Fruit fly (Drosophila melanogaster) whole organism, embryonic: Measurements from ENCODE around the gene Lerp.

Experiments used
- Antp ChIP-seq: fragments of 200-800 bp; sonication (Bioruptor generic); optimal IDR thresholded peaks from 3 replicates; lab custom pipeline; 2016; ENCODE audit warnings: missing biosample characterization, missing genetic modification characterization
- Blimp-1 ChIP-seq: fragments of 200-800 bp; sonication (Bioruptor generic); optimal IDR thresholded peaks from 3 replicates; lab custom pipeline; 2018; ENCODE audit warnings: missing biosample characterization, missing genetic modification characterization, mild to moderate bottlenecking, moderate library complexity, missing genetic modification reagents
- C15 ChIP-seq: fragments of 200-800 bp; sonication (Bioruptor generic); IDR thresholded peaks from 3 replicates; pipeline ENCODE4 v1.3.6; 2022; ENCODE audit warnings: missing biosample characterization, missing genetic modification characterization
- CG15269 ChIP-seq: fragments of 200-800 bp; sonication (Bioruptor generic); optimal IDR thresholded peaks from 2 replicates; lab custom pipeline; 2018; ENCODE audit warnings: missing biosample characterization, mild to moderate bottlenecking, missing genetic modification characterization, moderate library complexity
- CG15479 ChIP-seq: fragments of 200-800 bp; sonication (Bioruptor generic); optimal IDR thresholded peaks from 3 replicates; lab custom pipeline; 2019; ENCODE audit warnings: missing biosample characterization, mild to moderate bottlenecking, missing genetic modification characterization, moderate library complexity
- CG15696 ChIP-seq: fragments of 200-800 bp; sonication (Bioruptor generic); optimal IDR thresholded peaks from 2 replicates; lab custom pipeline; 2019; ENCODE audit warnings: missing biosample characterization, mild to moderate bottlenecking, missing genetic modification characterization, moderate library complexity
- CG17912 ChIP-seq: fragments of 200-800 bp; sonication (Bioruptor generic); optimal IDR thresholded peaks from 2 replicates; lab custom pipeline; 2018; ENCODE audit warnings: missing biosample characterization, mild to moderate bottlenecking, missing genetic modification characterization
- CG31388 ChIP-seq: fragments of 200-800 bp; sonication (Bioruptor generic); optimal IDR thresholded peaks from 2 replicates; lab custom pipeline; 2016; ENCODE audit warnings: missing biosample characterization, missing genetic modification characterization
- CG31441 ChIP-seq: fragments of 200-800 bp; sonication (Bioruptor generic); IDR thresholded peaks from 2 replicates; pipeline ENCODE4 v1.3.6; 2022; ENCODE audit warnings: missing biosample characterization, missing genetic modification characterization
- CG3163 ChIP-seq: fragments of 200-800 bp; sonication (Bioruptor generic); optimal IDR thresholded peaks from 3 replicates; lab custom pipeline; 2016; ENCODE audit warnings: missing biosample characterization, missing genetic modification characterization
- CG34224 ChIP-seq: fragments of 200-800 bp; sonication (Bioruptor generic); IDR thresholded peaks from 3 replicates; pipeline ENCODE4 v1.3.6; 2022; ENCODE audit warnings: missing biosample characterization, missing genetic modification characterization; ENCODE audit not compliant: partially characterized antibody
- CG4360 ChIP-seq: fragments of 200-800 bp; sonication (Bioruptor generic); IDR thresholded peaks from 2 replicates; pipeline ENCODE4 v1.3.6; 2022; ENCODE audit warnings: missing biosample characterization, missing genetic modification characterization
- CG8281 ChIP-seq: fragments of 200-800 bp; sonication (Bioruptor generic); optimal IDR thresholded peaks from 2 replicates; lab custom pipeline; 2018; ENCODE audit warnings: missing biosample characterization, mild to moderate bottlenecking, missing genetic modification characterization, moderate library complexity
- CG9932 ChIP-seq: fragments of 200-800 bp; sonication (Bioruptor generic); IDR thresholded peaks from 2 replicates; pipeline ENCODE4 v1.3.6; 2022; ENCODE audit warnings: missing biosample characterization, missing genetic modification characterization
- CHES-1-like ChIP-seq: fragments of 200-800 bp; sonication (Bioruptor generic); optimal IDR thresholded peaks from 2 replicates; lab custom pipeline; 2016; ENCODE audit warnings: missing biosample characterization, missing genetic modification characterization
- CrebB ChIP-seq: fragments of 200-800 bp; sonication (Bioruptor generic); optimal IDR thresholded peaks from 3 replicates; lab custom pipeline; 2018; ENCODE audit warnings: missing biosample characterization, mild to moderate bottlenecking, missing genetic modification characterization
- Deaf1 ChIP-seq: fragments of 200-800 bp; optimal IDR thresholded peaks from 3 replicates; lab custom pipeline; 2019; ENCODE audit warnings: missing biosample characterization, mild to moderate bottlenecking, missing genetic modification characterization, moderate library complexity
- Dll ChIP-seq: fragments of 200-800 bp; sonication (Bioruptor generic); IDR thresholded peaks from 4 replicates; pipeline ENCODE4 v1.3.6; 2022; ENCODE audit warnings: missing biosample characterization, missing genetic modification characterization; ENCODE audit not compliant: partially characterized antibody
- ERR ChIP-seq: fragments of 200-800 bp; sonication (Bioruptor generic); optimal IDR thresholded peaks from 2 replicates; lab custom pipeline; 2016; ENCODE audit warnings: missing biosample characterization, missing genetic modification characterization
- HLH54F ChIP-seq: fragments of 200-800 bp; sonication (Bioruptor generic); optimal IDR thresholded peaks from 3 replicates; lab custom pipeline; 2016; ENCODE audit warnings: missing biosample characterization, missing genetic modification characterization
- Hmx ChIP-seq: fragments of 200-800 bp; sonication (Bioruptor generic); optimal IDR thresholded peaks from 2 replicates; lab custom pipeline; 2016; ENCODE audit warnings: missing biosample characterization, missing genetic modification characterization
- MBD-R2 ChIP-seq: fragments of 200-800 bp; sonication (Bioruptor generic); IDR thresholded peaks from 2 replicates; pipeline ENCODE4 v1.3.6; 2022; ENCODE audit warnings: missing biosample characterization, missing genetic modification characterization
- MESR4 ChIP-seq: fragments of 200-800 bp; sonication (Bioruptor generic); optimal IDR thresholded peaks from 2 replicates; lab custom pipeline; 2018; ENCODE audit warnings: missing biosample characterization, mild to moderate bottlenecking, missing genetic modification characterization, moderate library complexity
- MTF-1 ChIP-seq: fragments of 200-800 bp; sonication (Bioruptor generic); optimal IDR thresholded peaks from 2 replicates; lab custom pipeline; 2018; ENCODE audit warnings: missing biosample characterization, mild to moderate bottlenecking, missing genetic modification characterization, borderline replicate concordance
- NfI ChIP-seq: fragments of 200-800 bp; sonication (Bioruptor generic); optimal IDR thresholded peaks from 3 replicates; lab custom pipeline; 2018; ENCODE audit warnings: missing biosample characterization, mild to moderate bottlenecking, missing genetic modification characterization, moderate library complexity
- Oaz ChIP-seq: fragments of 200-800 bp; sonication (Bioruptor generic); IDR thresholded peaks from 2 replicates; pipeline ENCODE4 v1.3.6; 2022; ENCODE audit warnings: missing biosample characterization, missing genetic modification characterization
- Vsx1 ChIP-seq: fragments of 200-800 bp; sonication (Bioruptor generic); optimal IDR thresholded peaks from 2 replicates; lab custom pipeline; 2017; ENCODE audit warnings: missing biosample characterization, mild to moderate bottlenecking, missing genetic modification characterization, missing genetic modification reagents
- al ChIP-seq: fragments of 200-800 bp; sonication (Bioruptor generic); IDR thresholded peaks from 2 replicates; pipeline ENCODE4 v1.3.6; 2022; ENCODE audit warnings: missing biosample characterization, missing genetic modification characterization
- ap ChIP-seq: fragments of 200-800 bp; sonication (Bioruptor generic); IDR thresholded peaks from 2 replicates; pipeline ENCODE4 v1.3.6; 2022; ENCODE audit warnings: missing biosample characterization, missing genetic modification characterization
- ara ChIP-seq: fragments of 200-800 bp; sonication (Bioruptor generic); IDR thresholded peaks from 2 replicates; pipeline ENCODE4 v1.3.6; 2022; ENCODE audit warnings: missing biosample characterization, missing genetic modification characterization
- ase ChIP-seq: fragments of 200-800 bp; sonication (Bioruptor generic); IDR thresholded peaks from 3 replicates; pipeline ENCODE4 v1.3.6; 2022; ENCODE audit warnings: missing biosample characterization, missing genetic modification characterization
- az2 ChIP-seq: fragments of 200-800 bp; sonication (Bioruptor generic); optimal IDR thresholded peaks from 3 replicates; lab custom pipeline; 2016; ENCODE audit warnings: missing biosample characterization, missing genetic modification characterization
- bcd ChIP-seq: fragments of 200-800 bp; sonication (Bioruptor generic); optimal IDR thresholded peaks from 2 replicates; lab custom pipeline; 2017; ENCODE audit warnings: missing biosample characterization, mild to moderate bottlenecking, missing genetic modification characterization
- cad ChIP-seq: fragments of >200 bp; optimal IDR thresholded peaks from 2 replicates; lab custom pipeline; 2017; ENCODE audit warnings: missing biosample characterization, missing genetic modification characterization
- chinmo ChIP-seq: fragments of 200-800 bp; sonication (Bioruptor generic); IDR thresholded peaks from 4 replicates; pipeline ENCODE4 v1.3.6; 2022; ENCODE audit warnings: missing biosample characterization, missing genetic modification characterization; ENCODE audit not compliant: partially characterized antibody
- dan ChIP-seq: fragments of 200-800 bp; sonication (Bioruptor generic); IDR thresholded peaks from 2 replicates; pipeline ENCODE4 v1.3.6; 2022; ENCODE audit warnings: missing biosample characterization, missing genetic modification characterization
- en ChIP-seq: fragments of 200-800 bp; sonication (Bioruptor generic); optimal IDR thresholded peaks from 2 replicates; lab custom pipeline; 2016; ENCODE audit warnings: missing biosample characterization, missing genetic modification characterization
- eve ChIP-seq, 2 experiments: fragments of >200 bp; optimal IDR thresholded peaks; 2 replicates each; lab custom pipeline; 2017; ENCODE audit warnings: missing biosample characterization in 2 of 2, missing genetic modification characterization in 2 of 2
- gsb ChIP-seq: fragments of 200-800 bp; sonication (Bioruptor generic); IDR thresholded peaks from 2 replicates; pipeline ENCODE4 v1.3.6; 2022; ENCODE audit warnings: missing biosample characterization, missing genetic modification characterization
- knrl ChIP-seq: fragments of 200-800 bp; sonication (Bioruptor generic); IDR thresholded peaks from 3 replicates; pipeline ENCODE4 v1.3.6; 2022; ENCODE audit warnings: missing biosample characterization, missing genetic modification characterization; ENCODE audit not compliant: partially characterized antibody
- lilli ChIP-seq: fragments of 200-800 bp; sonication (Bioruptor generic); optimal IDR thresholded peaks from 3 replicates; lab custom pipeline; 2016; ENCODE audit warnings: missing biosample characterization, missing genetic modification characterization
- nerfin-2 ChIP-seq: fragments of 200-800 bp; sonication (Bioruptor generic); IDR thresholded peaks from 2 replicates; pipeline ENCODE4 v1.3.6; 2022; ENCODE audit warnings: missing biosample characterization, missing genetic modification characterization; ENCODE audit not compliant: partially characterized antibody
- nmo ChIP-seq: fragments of 200-800 bp; sonication (Bioruptor generic); optimal IDR thresholded peaks from 2 replicates; lab custom pipeline; 2018; ENCODE audit warnings: missing biosample characterization, mild to moderate bottlenecking, missing genetic modification characterization, moderate library complexity
- odd ChIP-seq: fragments of 200-800 bp; sonication (Bioruptor generic); optimal IDR thresholded peaks from 2 replicates; lab custom pipeline; 2017; ENCODE audit warnings: missing biosample characterization, mild to moderate bottlenecking, missing genetic modification characterization
- sna ChIP-seq: fragments of 200-800 bp; sonication (Bioruptor generic); IDR thresholded peaks from 2 replicates; pipeline ENCODE4 v1.3.6; 2022; ENCODE audit warnings: missing biosample characterization, missing genetic modification characterization; ENCODE audit not compliant: partially characterized antibody
- ttk ChIP-seq: fragments of 200-800 bp; sonication (Bioruptor generic); IDR thresholded peaks from 2 replicates; pipeline ENCODE4 v2.1.2; 2022; ENCODE audit warnings: missing biosample characterization, missing genetic modification characterization
- vvl ChIP-seq: fragments of 200-800 bp; sonication (Bioruptor generic); IDR thresholded peaks from 2 replicates; pipeline ENCODE4 v1.3.6; 2022; ENCODE audit warnings: missing biosample characterization, missing genetic modification characterization
- zfh2 ChIP-seq: fragments of 200-800 bp; sonication (Bioruptor generic); optimal IDR thresholded peaks from 2 replicates; lab custom pipeline; 2016; ENCODE audit warnings: missing biosample characterization, missing genetic modification characterization

Lerp gene

DNA sequence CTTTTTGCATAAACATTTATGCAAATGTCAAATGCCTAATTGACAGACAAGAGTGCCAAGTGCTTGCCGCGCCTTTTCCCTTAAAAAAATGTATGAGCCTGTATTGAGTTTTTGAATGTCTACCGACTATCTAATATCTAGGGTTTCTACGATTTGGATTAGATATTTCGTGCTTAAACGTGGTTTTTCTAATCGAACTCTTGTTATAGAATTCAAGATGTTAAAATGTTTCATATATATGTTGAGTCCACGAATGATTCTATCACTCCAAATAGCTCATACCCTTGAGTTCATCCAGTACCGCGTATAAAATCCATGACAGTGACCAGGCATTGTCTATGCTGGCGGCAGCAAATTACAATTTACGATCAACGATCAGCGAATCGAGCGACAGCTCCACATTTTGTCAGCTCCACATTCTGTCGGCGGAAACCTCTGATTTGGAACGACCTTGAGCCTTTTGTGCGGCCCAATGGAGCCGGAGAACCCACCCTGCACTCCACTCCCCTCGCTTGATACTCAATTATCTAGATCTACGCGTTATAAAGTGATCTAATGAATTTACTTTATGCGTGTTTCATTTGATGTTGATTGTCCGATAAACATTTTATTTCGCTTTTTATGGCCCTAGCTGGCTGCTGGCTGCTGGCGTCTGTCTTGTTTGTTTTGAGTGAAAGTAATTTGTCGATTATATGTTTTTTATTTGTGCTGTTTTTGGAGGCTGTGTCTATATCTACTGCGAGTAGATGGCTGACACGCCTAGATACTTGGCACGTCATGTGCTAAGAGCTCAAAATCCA, 44.0 kb upstream of the Lerp start (continued):
- no peak for TF ChIP-seq CHES-1-like (GFP tag; lab: Kevin White, UChicago)
- peak; percentile 40; the same call in 1 of the 2 replicates for TF ChIP-seq al (GFP tag; lab: Robert Waterston, UW)
- no peak for TF ChIP-seq Antp (GFP tag; lab: Kevin White, UChicago)
- TF ChIP-seq MBD-R2 (GFP tag; lab: Robert Waterston, UW), result no peak; the same call in 1 of the 2 replicates
- peak; percentile 35 for TF ChIP-seq lilli
- TF ChIP-seq MESR4, result no peak
- no peak for TF ChIP-seq CrebB
- no peak for TF ChIP-seq CG8281
- peak; percentile 35 for TF ChIP-seq vvl
- TF ChIP-seq CG34224 (GFP tag; lab: Robert Waterston, UW), result no peak
- TF ChIP-seq zfh2 (GFP tag; lab: Kevin White, UChicago), result no peak
- no peak for TF ChIP-seq odd (GFP tag; lab: Kevin White, UChicago)
- TF ChIP-seq CG31388 (GFP tag; lab: Kevin White, UChicago), result no peak
- peak; percentile 26 for TF ChIP-seq CG15269 (tag; lab: Kevin White, UChicago)
- no peak for TF ChIP-seq ara (GFP tag; lab: Robert Waterston, UW)
- no peak for TF ChIP-seq ttk (GFP tag; lab: Robert Waterston, UW)
- no peak for TF ChIP-seq Dll (GFP tag; lab: Robert Waterston, UW)
- peak; percentile 61 for TF ChIP-seq Blimp-1 (GFP tag; lab: Kevin White, UChicago)
- TF ChIP-seq dan (GFP tag; lab: Robert Waterston, UW), result no peak
- no peak for TF ChIP-seq CG17912 (GFP tag; lab: Kevin White, UChicago)
- no peak for TF ChIP-seq nerfin-2
- no peak for TF ChIP-seq cad
- no peak for TF ChIP-seq CG15479 (GFP tag; lab: Kevin White, UChicago)
- no peak for TF ChIP-seq Hmx (GFP tag; lab: Kevin White, UChicago)
- no peak for TF ChIP-seq az2
- no peak for TF ChIP-seq ERR (GFP tag; lab: Kevin White, UChicago)
- no peak for TF ChIP-seq bcd
- no peak for TF ChIP-seq knrl (GFP tag; lab: Robert Waterston, UW)
- no peak for TF ChIP-seq MTF-1 (GFP tag; lab: Kevin White, UChicago)
- TF ChIP-seq CG9932 (GFP tag; lab: Robert Waterston, UW), result peak; percentile 44; the same call in 1 of the 2 replicates

DNA sequence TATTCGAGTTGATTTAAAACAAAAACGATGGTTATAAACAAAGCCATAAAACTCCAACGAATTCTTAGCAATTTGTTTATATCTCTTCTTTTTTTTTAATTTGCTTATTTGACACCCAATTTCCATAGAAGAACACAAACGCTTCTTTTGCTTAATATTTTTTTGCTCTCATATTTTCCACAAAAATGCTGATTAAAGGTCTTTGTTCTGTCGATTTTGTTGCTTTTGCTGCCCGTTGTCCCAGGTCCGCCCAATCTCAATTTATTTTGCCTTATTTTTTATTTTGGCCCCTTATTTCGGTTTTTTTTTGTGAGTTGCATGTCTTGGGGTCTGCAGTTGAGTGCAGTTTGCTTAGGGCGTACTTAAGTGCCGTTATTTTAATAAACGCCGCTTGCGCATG, 43.1 kb upstream of the Lerp start:
- TF ChIP-seq nmo (GFP tag; lab: Kevin White, UChicago) (no peak), sna (GFP tag; lab: Robert Waterston, UW) (no peak), gsb (no peak), eve (GFP tag; optimal IDR thresholded peaks at IDR 0.05; lab: Kevin White, UChicago) (no peak), NfI (GFP tag; lab: Kevin White, UChicago) (no peak), HLH54F (GFP tag; lab: Kevin White, UChicago) (no peak), CG3163 (GFP tag; lab: Kevin White, UChicago) (no peak), CG31441 (GFP tag; lab: Robert Waterston, UW) (no peak), ap (GFP tag; lab: Robert Waterston, UW) (no peak), CG4360 (GFP tag; lab: Robert Waterston, UW) (no peak), Vsx1 (no peak), C15 (GFP tag; lab: Robert Waterston, UW) (no peak), chinmo (no peak), CG15696 (tag; lab: Kevin White, UChicago) (no peak), ase (no peak), Deaf1 (tag; lab: Kevin White, UChicago) (no peak), Oaz (GFP tag; lab: Robert Waterston, UW) (no peak), en (GFP tag; lab: Kevin White, UChicago) (no peak)
